Worm (Caenorhabditis elegans) whole organism, L1 larva: ENCODE results near the gene K08H10.10.

Experiments
- C04F5.9 ChIP-seq: sonication (generic microtip); optimal IDR thresholded peaks from 2 replicates; lab custom pipeline; 2016; ENCODE audit warnings: missing genetic modification characterization, missing compliant biosample characterization
- aha-1 ChIP-seq: fragments of 150-350 bp; optimal IDR thresholded peaks from 2 replicates; lab custom pipeline; 2014; ENCODE audit warnings: missing biosample characterization, missing genetic modification characterization
- aly-2 ChIP-seq: fragments of 150-350 bp; optimal IDR thresholded peaks from 2 replicates; lab custom pipeline; 2014; ENCODE audit warnings: missing biosample characterization, missing genetic modification characterization
- ama-1 ChIP-seq: fragments of 150-350 bp; optimal IDR thresholded peaks from 2 replicates; lab custom pipeline; 2014
- ceh-63 ChIP-seq: fragments of 200-800 bp; sonication (Bioruptor generic); optimal IDR thresholded peaks from 2 replicates; lab custom pipeline; 2018; ENCODE audit warnings: mild to moderate bottlenecking, missing genetic modification characterization, missing compliant biosample characterization
- ceh-82 ChIP-seq, 3 experiments: fragments of 150-350 bp in 1 of 3; sonication (generic microtip) in 2 of 3; optimal IDR thresholded peaks; 2 replicates each; lab custom pipeline; 2014 to 2017; ENCODE audit warnings: missing biosample characterization in 3 of 3, missing genetic modification characterization in 3 of 3
- ceh-90 ChIP-seq: sonication (generic microtip); optimal IDR thresholded peaks from 2 replicates; lab custom pipeline; 2016; ENCODE audit warnings: missing genetic modification characterization, missing compliant biosample characterization
- dpl-1 ChIP-seq, 3 experiments: fragments of 150-350 bp in 2 of 3; sonication (generic microtip) in 1 of 3; optimal IDR thresholded peaks; 2 replicates each; lab custom pipeline; 2014 to 2017; ENCODE audit warnings: missing biosample characterization in 3 of 3, missing genetic modification characterization in 3 of 3, missing genetic modification reagents in 3 of 3
- dsc-1 ChIP-seq: sonication (generic microtip); optimal IDR thresholded peaks from 2 replicates; lab custom pipeline; 2016; ENCODE audit warnings: mild to moderate bottlenecking, missing genetic modification characterization, missing compliant biosample characterization
- efl-3 ChIP-seq: fragments of 200-800 bp; sonication (Bioruptor generic); optimal IDR thresholded peaks from 2 replicates; lab custom pipeline; 2018; ENCODE audit warnings: mild to moderate bottlenecking, missing genetic modification characterization, missing compliant biosample characterization
- egl-13 ChIP-seq: sonication (generic microtip); optimal IDR thresholded peaks from 2 replicates; lab custom pipeline; 2016; ENCODE audit warnings: missing genotype, missing genetic modification reagents, missing genetic modification characterization, missing compliant biosample characterization
- egl-27 ChIP-seq, 2 experiments: fragments of 150-350 bp in 1 of 2; sonication (generic microtip); optimal IDR thresholded peaks; 3 replicates each; lab custom pipeline; 2017 to 2018; ENCODE audit warnings: missing biosample characterization in 2 of 2, missing genetic modification characterization in 2 of 2, missing genetic modification reagents in 2 of 2
- elt-2 ChIP-seq: sonication (generic microtip); optimal IDR thresholded peaks from 2 replicates; lab custom pipeline; 2016; ENCODE audit warnings: missing genetic modification characterization, mild to moderate bottlenecking, inconsistent platforms, missing compliant biosample characterization, missing genetic modification reagents
- fkh-4 ChIP-seq: sonication (generic microtip); optimal IDR thresholded peaks from 2 replicates; lab custom pipeline; 2016; ENCODE audit warnings: missing compliant biosample characterization, missing genetic modification characterization, borderline replicate concordance
- fkh-8 ChIP-seq: sonication (generic microtip); optimal IDR thresholded peaks from 2 replicates; lab custom pipeline; 2016; ENCODE audit warnings: mild to moderate bottlenecking, missing genetic modification characterization, missing compliant biosample characterization
- fos-1 ChIP-seq: fragments of 150-350 bp; optimal IDR thresholded peaks from 2 replicates; lab custom pipeline; 2014; ENCODE audit warnings: missing biosample characterization, missing genetic modification characterization
- grh-1 ChIP-seq: fragments of 200-800 bp; sonication (Bioruptor generic); IDR thresholded peaks from 2 replicates; pipeline ENCODE4 v1.3.6; 2022; ENCODE audit warnings: missing genetic modification reagents, missing genetic modification characterization, missing compliant biosample characterization
- jun-1 ChIP-seq: fragments of 150-350 bp; optimal IDR thresholded peaks from 2 replicates; lab custom pipeline; 2014; ENCODE audit warnings: missing biosample characterization, missing genetic modification reagents, missing genetic modification characterization
- lin-14 ChIP-seq: fragments of 200-800 bp; sonication (Bioruptor generic); optimal IDR thresholded peaks from 2 replicates; lab custom pipeline; 2018; ENCODE audit warnings: mild to moderate bottlenecking, missing genetic modification characterization, moderate library complexity, missing compliant biosample characterization
- lin-35 ChIP-seq, 2 experiments: fragments of 150-350 bp; optimal IDR thresholded peaks; 2 replicates each; lab custom pipeline; 2014; ENCODE audit warnings: missing biosample characterization in 2 of 2, missing genetic modification characterization in 2 of 2, missing genetic modification reagents in 2 of 2
- lin-39 ChIP-seq: fragments of 150-350 bp; optimal IDR thresholded peaks from 2 replicates; lab custom pipeline; 2014; ENCODE audit warnings: missing biosample characterization, missing genetic modification reagents, missing genetic modification characterization
- lir-3 ChIP-seq: sonication (generic microtip); optimal IDR thresholded peaks from 2 replicates; lab custom pipeline; 2016; ENCODE audit warnings: mild to moderate bottlenecking, missing genetic modification characterization, moderate library complexity, missing compliant biosample characterization; ENCODE audit not compliant: poor library complexity
- lsy-2 ChIP-seq, 2 experiments: fragments of 150-350 bp; optimal IDR thresholded peaks; 2 replicates each; lab custom pipeline; 2014; ENCODE audit warnings: missing biosample characterization in 2 of 2, missing genetic modification characterization in 2 of 2
- mab-9 ChIP-seq: fragments of 200-800 bp; sonication (Bioruptor generic); IDR thresholded peaks from 2 replicates; pipeline ENCODE4 v1.3.6; 2022; ENCODE audit warnings: missing genetic modification reagents, missing genetic modification characterization, missing compliant biosample characterization
- mdl-1 ChIP-seq, 2 experiments: fragments of 150-350 bp; optimal IDR thresholded peaks; 2 replicates each; lab custom pipeline; 2014 to 2017; ENCODE audit warnings: missing biosample characterization in 2 of 2, missing genetic modification characterization in 2 of 2, inconsistent platforms in 1 of 2
- mef-2 ChIP-seq: fragments of 150-350 bp; optimal IDR thresholded peaks from 2 replicates; lab custom pipeline; 2014; ENCODE audit warnings: missing biosample characterization, missing genetic modification characterization
- mep-1 ChIP-seq: fragments of 150-350 bp; optimal IDR thresholded peaks from 2 replicates; lab custom pipeline; 2014; ENCODE audit warnings: missing biosample characterization, missing genetic modification characterization
- nhr-11 ChIP-seq: fragments of 150-350 bp; optimal IDR thresholded peaks from 2 replicates; lab custom pipeline; 2014; ENCODE audit warnings: missing biosample characterization, missing genetic modification characterization
- nhr-12 ChIP-seq: sonication (generic microtip); optimal IDR thresholded peaks from 2 replicates; lab custom pipeline; 2017; ENCODE audit warnings: missing biosample characterization, missing genetic modification characterization
- nhr-237 ChIP-seq: fragments of 150-350 bp; optimal IDR thresholded peaks from 2 replicates; lab custom pipeline; 2014; ENCODE audit warnings: missing biosample characterization, missing genetic modification characterization
- nhr-28 ChIP-seq: fragments of 150-350 bp; optimal IDR thresholded peaks from 2 replicates; lab custom pipeline; 2014; ENCODE audit warnings: missing biosample characterization, missing genetic modification characterization
- nhr-47 ChIP-seq: sonication (generic microtip); optimal IDR thresholded peaks from 2 replicates; lab custom pipeline; 2016; ENCODE audit warnings: mild to moderate bottlenecking, missing genetic modification characterization, moderate library complexity, missing compliant biosample characterization
- nhr-71 ChIP-seq: sonication (generic microtip); optimal IDR thresholded peaks from 2 replicates; lab custom pipeline; 2016; ENCODE audit warnings: mild to moderate bottlenecking, missing genetic modification characterization, moderate library complexity, missing compliant biosample characterization
- nhr-76 ChIP-seq: sonication (generic microtip); optimal IDR thresholded peaks from 2 replicates; lab custom pipeline; 2017; ENCODE audit warnings: missing biosample characterization, missing genetic modification characterization
- nhr-77 ChIP-seq: fragments of 150-350 bp; optimal IDR thresholded peaks from 2 replicates; lab custom pipeline; 2014; ENCODE audit warnings: missing biosample characterization, missing genetic modification characterization
- nhr-84 ChIP-seq: sonication (generic microtip); optimal IDR thresholded peaks from 2 replicates; lab custom pipeline; 2017; ENCODE audit warnings: missing biosample characterization, missing genetic modification characterization
- nhr-85 ChIP-seq: sonication (generic microtip); peaks from one replicate; lab custom pipeline; 2016; ENCODE audit warnings: missing genetic modification characterization, inconsistent platforms, missing compliant biosample characterization
- rnt-1 ChIP-seq: sonication (generic microtip); optimal IDR thresholded peaks from 2 replicates; lab custom pipeline; 2016; ENCODE audit warnings: mild to moderate bottlenecking, missing genetic modification characterization, moderate library complexity, missing compliant biosample characterization
- sptf-1 ChIP-seq: fragments of 150-350 bp; optimal IDR thresholded peaks from 2 replicates; lab custom pipeline; 2014; ENCODE audit warnings: missing biosample characterization, missing genetic modification characterization
- sup-37 ChIP-seq: fragments of 200-800 bp; sonication (Bioruptor generic); optimal IDR thresholded peaks from 2 replicates; lab custom pipeline; 2018; ENCODE audit warnings: mild to moderate bottlenecking, missing genetic modification characterization, missing compliant biosample characterization
- tlp-1 ChIP-seq: fragments of 150-350 bp; optimal IDR thresholded peaks from 2 replicates; lab custom pipeline; 2014; ENCODE audit warnings: missing biosample characterization, missing genetic modification characterization
- unc-130 ChIP-seq: fragments of 150-350 bp; optimal IDR thresholded peaks from 2 replicates; lab custom pipeline; 2017; ENCODE audit warnings: missing biosample characterization, missing genetic modification characterization, inconsistent platforms
- unc-30 ChIP-seq: sonication (generic microtip); optimal IDR thresholded peaks from 2 replicates; lab custom pipeline; 2017; ENCODE audit warnings: missing biosample characterization, missing genetic modification characterization
- unc-62 ChIP-seq: fragments of 150-350 bp; optimal IDR thresholded peaks from 2 replicates; lab custom pipeline; 2014; ENCODE audit warnings: missing biosample characterization, missing genetic modification reagents, missing genetic modification characterization
- unc-98 ChIP-seq: fragments of 200-800 bp; sonication (Bioruptor generic); IDR thresholded peaks from 2 replicates; pipeline ENCODE4 v1.3.6; 2022; ENCODE audit warnings: missing genetic modification characterization, missing compliant biosample characterization
- vab-15 ChIP-seq: sonication (generic microtip); optimal IDR thresholded peaks from 2 replicates; lab custom pipeline; 2017; ENCODE audit warnings: missing genotype, mild to moderate bottlenecking, missing genetic modification characterization, missing compliant biosample characterization
- zag-1 ChIP-seq: fragments of 150-350 bp; optimal IDR thresholded peaks from 2 replicates; lab custom pipeline; 2014; ENCODE audit warnings: missing biosample characterization, missing genetic modification characterization
- zip-4 ChIP-seq: fragments of 200-800 bp; sonication (Bioruptor generic); optimal IDR thresholded peaks from 2 replicates; lab custom pipeline; 2018; ENCODE audit warnings: mild to moderate bottlenecking, missing genetic modification characterization, moderate library complexity, missing compliant biosample characterization
- ztf-11 ChIP-seq, 2 experiments: sonication (generic microtip); optimal IDR thresholded peaks; 2 replicates each; lab custom pipeline; 2016 to 2017; ENCODE audit warnings: missing genetic modification characterization in 2 of 2, missing biosample characterization in 1 of 2, missing compliant biosample characterization in 1 of 2
- ztf-4 ChIP-seq: fragments of 150-350 bp; optimal IDR thresholded peaks from 2 replicates; lab custom pipeline; 2014; ENCODE audit warnings: missing biosample characterization, missing genetic modification characterization

The K08H10.10 gene

ce11 chrV:10042254-10042653, 41.4 kb downstream of the K08H10.10 start (continued):
- TF ChIP-seq fos-1 (peak; percentile 69), nhr-77 (tag; lab: Kevin White, UChicago) (peak; percentile 61), egl-27 (tag; optimal IDR thresholded peaks at IDR 0.05; lab: Kevin White, UChicago) (peak in 1 of 2 experiments; percentile 24), lir-3 (tag; lab: Kevin White, UChicago) (peak; percentile 4), zip-4 (GFP tag; lab: Kevin White, UChicago) (no peak), nhr-47 (peak; percentile 80), C04F5.9 (tag; lab: Kevin White, UChicago) (no peak), egl-13 (peak; percentile 45), ztf-11 (tag; optimal IDR thresholded peaks at IDR 0.05; lab: Kevin White, UChicago) (no peak), dsc-1 (tag; lab: Kevin White, UChicago) (peak; percentile 54), ztf-4 (tag; lab: Kevin White, UChicago) (no peak), ceh-90 (tag; lab: Kevin White, UChicago) (no peak), mep-1 (tag; lab: Kevin White, UChicago) (peak; percentile 58), aha-1 (tag; lab: Kevin White, UChicago) (no peak), nhr-84 (no peak), ceh-63 (GFP tag; lab: Kevin White, UChicago) (no peak), elt-2 (tag; lab: Kevin White, UChicago) (peak; percentile 17), nhr-237 (no peak), ama-1 (lab: Kevin White, UChicago) (peak; percentile 12), fkh-4 (tag; lab: Kevin White, UChicago) (no peak), nhr-85 (tag; lab: Kevin White, UChicago) (peak; percentile 87), unc-30 (tag; lab: Kevin White, UChicago) (no peak), sptf-1 (tag; lab: Kevin White, UChicago) (no peak), lin-35 (GFP tag; optimal IDR thresholded peaks at IDR 0.05; lab: Kevin White, UChicago) (peak; percentile 58 to 73), tlp-1 (no peak), unc-98 (GFP tag; lab: Robert Waterston, UW) (no peak), lin-14 (peak; percentile 89), fkh-8 (tag; lab: Kevin White, UChicago) (peak; percentile 5), sup-37 (GFP tag; lab: Kevin White, UChicago) (no peak), aly-2 (tag; lab: Kevin White, UChicago) (no peak), unc-130 (peak; percentile 55), nhr-11 (tag; lab: Kevin White, UChicago) (peak; percentile 11), lsy-2 (tag; optimal IDR thresholded peaks at IDR 0.05; lab: Kevin White, UChicago) (peak; percentile 95 to 98), nhr-28 (tag; lab: Kevin White, UChicago) (no peak), lin-39 (peak; percentile 25), grh-1 (GFP tag; lab: Robert Waterston, UW) (peak; percentile 57), jun-1 (tag; lab: Kevin White, UChicago) (peak; percentile 67), mdl-1 (tag; optimal IDR thresholded peaks at IDR 0.05; lab: Kevin White, UChicago) (peak in 1 of 2 experiments; percentile 68), ceh-82 (tag; optimal IDR thresholded peaks at IDR 0.05; lab: Kevin White, UChicago) (peak; percentile 74 to 83 (median 74)), unc-62 (GFP tag; lab: Kevin White, UChicago) (no peak), nhr-12 (tag; lab: Kevin White, UChicago) (no peak), mef-2 (no peak), nhr-76 (tag; lab: Kevin White, UChicago) (no peak), mab-9 (GFP tag; lab: Robert Waterston, UW) (no peak), dpl-1 (GFP tag; optimal IDR thresholded peaks at IDR 0.05; lab: Kevin White, UChicago) (peak in 2 of 3 experiments; percentile 38), efl-3 (GFP tag; lab: Kevin White, UChicago) (no peak), zag-1 (tag; lab: Kevin White, UChicago) (no peak), nhr-71 (tag; lab: Kevin White, UChicago) (peak; percentile 86), rnt-1 (peak; percentile 90), vab-15 (no peak)
